Worm (Caenorhabditis elegans) whole organism, L1 larva: ENCODE measurements around the gene nhr-179.

ENCODE experiments used
- C04F5.9 ChIP-seq: sonication (generic microtip); optimal IDR thresholded peaks from 2 replicates; lab custom pipeline; 2016; ENCODE audit warnings: missing genetic modification characterization, missing compliant biosample characterization
- C34B4.2 ChIP-seq: sonication (generic microtip); optimal IDR thresholded peaks from 2 replicates; lab custom pipeline; 2017; ENCODE audit warnings: mild to moderate bottlenecking, missing genetic modification characterization, missing compliant biosample characterization
- F16B12.6 ChIP-seq: fragments of 150-350 bp; optimal IDR thresholded peaks from 2 replicates; lab custom pipeline; 2014; ENCODE audit warnings: missing biosample characterization, missing genetic modification characterization
- Y116A8C.19 ChIP-seq: sonication (generic microtip); optimal IDR thresholded peaks from 2 replicates; lab custom pipeline; 2016; ENCODE audit warnings: missing compliant biosample characterization, missing genetic modification characterization, borderline replicate concordance
- ceh-88 ChIP-seq: fragments of 200-800 bp; sonication (Bioruptor generic); IDR thresholded peaks from 2 replicates; pipeline ENCODE4 v1.3.6; 2022; ENCODE audit warnings: missing genetic modification characterization, missing compliant biosample characterization
- ces-1 ChIP-seq: fragments of 150-350 bp; optimal IDR thresholded peaks from 2 replicates; lab custom pipeline; 2014; ENCODE audit warnings: missing biosample characterization, missing genetic modification reagents, missing genetic modification characterization
- dsc-1 ChIP-seq: sonication (generic microtip); optimal IDR thresholded peaks from 2 replicates; lab custom pipeline; 2016; ENCODE audit warnings: mild to moderate bottlenecking, missing genetic modification characterization, missing compliant biosample characterization
- efl-1 ChIP-seq, 4 experiments: fragments of 150-350 bp; optimal IDR thresholded peaks in 3 of 4; peaks in 1 of 4; 1 replicate in 1 of 4; 2 replicates in 3 of 4; lab custom pipeline; 2014; ENCODE audit warnings: missing biosample characterization in 2 of 4, missing genetic modification characterization in 2 of 4, missing genetic modification reagents in 2 of 4
- egl-13 ChIP-seq: sonication (generic microtip); optimal IDR thresholded peaks from 2 replicates; lab custom pipeline; 2016; ENCODE audit warnings: missing genotype, missing genetic modification reagents, missing genetic modification characterization, missing compliant biosample characterization
- egl-27 ChIP-seq, 2 experiments: fragments of 150-350 bp in 1 of 2; sonication (generic microtip); optimal IDR thresholded peaks; 3 replicates each; lab custom pipeline; 2017 to 2018; ENCODE audit warnings: missing biosample characterization in 2 of 2, missing genetic modification characterization in 2 of 2, missing genetic modification reagents in 2 of 2
- elt-2 ChIP-seq: sonication (generic microtip); optimal IDR thresholded peaks from 2 replicates; lab custom pipeline; 2016; ENCODE audit warnings: missing genetic modification characterization, mild to moderate bottlenecking, inconsistent platforms, missing compliant biosample characterization, missing genetic modification reagents
- ets-5 ChIP-seq: fragments of 200-800 bp; sonication (Bioruptor generic); IDR thresholded peaks from 2 replicates; pipeline ENCODE4 v1.3.6; 2022; ENCODE audit warnings: missing genetic modification characterization, missing compliant biosample characterization
- fos-1 ChIP-seq: fragments of 150-350 bp; optimal IDR thresholded peaks from 2 replicates; lab custom pipeline; 2014; ENCODE audit warnings: missing biosample characterization, missing genetic modification characterization
- grh-1 ChIP-seq: fragments of 200-800 bp; sonication (Bioruptor generic); IDR thresholded peaks from 2 replicates; pipeline ENCODE4 v1.3.6; 2022; ENCODE audit warnings: missing genetic modification reagents, missing genetic modification characterization, missing compliant biosample characterization
- jun-1 ChIP-seq: fragments of 150-350 bp; optimal IDR thresholded peaks from 2 replicates; lab custom pipeline; 2014; ENCODE audit warnings: missing biosample characterization, missing genetic modification reagents, missing genetic modification characterization
- lin-35 ChIP-seq, 2 experiments: fragments of 150-350 bp; optimal IDR thresholded peaks; 2 replicates each; lab custom pipeline; 2014; ENCODE audit warnings: missing biosample characterization in 2 of 2, missing genetic modification characterization in 2 of 2, missing genetic modification reagents in 2 of 2
- lin-39 ChIP-seq: fragments of 150-350 bp; optimal IDR thresholded peaks from 2 replicates; lab custom pipeline; 2014; ENCODE audit warnings: missing biosample characterization, missing genetic modification reagents, missing genetic modification characterization
- lsy-2 ChIP-seq, 2 experiments: fragments of 150-350 bp; optimal IDR thresholded peaks; 2 replicates each; lab custom pipeline; 2014; ENCODE audit warnings: missing biosample characterization in 2 of 2, missing genetic modification characterization in 2 of 2
- mep-1 ChIP-seq: fragments of 150-350 bp; optimal IDR thresholded peaks from 2 replicates; lab custom pipeline; 2014; ENCODE audit warnings: missing biosample characterization, missing genetic modification characterization
- nhr-11 ChIP-seq: fragments of 150-350 bp; optimal IDR thresholded peaks from 2 replicates; lab custom pipeline; 2014; ENCODE audit warnings: missing biosample characterization, missing genetic modification characterization
- nhr-12 ChIP-seq: sonication (generic microtip); optimal IDR thresholded peaks from 2 replicates; lab custom pipeline; 2017; ENCODE audit warnings: missing biosample characterization, missing genetic modification characterization
- nhr-19 ChIP-seq: fragments of 200-800 bp; sonication (Bioruptor generic); conservative IDR thresholded peaks from 2 replicates; pipeline ENCODE4 v1.3.6; 2022; ENCODE audit warnings: missing genetic modification characterization, missing compliant biosample characterization
- nhr-20 ChIP-seq: sonication (generic microtip); optimal IDR thresholded peaks from 2 replicates; lab custom pipeline; 2016; ENCODE audit warnings: mild to moderate bottlenecking, missing genetic modification characterization, missing compliant biosample characterization
- nhr-47 ChIP-seq: sonication (generic microtip); optimal IDR thresholded peaks from 2 replicates; lab custom pipeline; 2016; ENCODE audit warnings: mild to moderate bottlenecking, missing genetic modification characterization, moderate library complexity, missing compliant biosample characterization
- nhr-71 ChIP-seq: sonication (generic microtip); optimal IDR thresholded peaks from 2 replicates; lab custom pipeline; 2016; ENCODE audit warnings: mild to moderate bottlenecking, missing genetic modification characterization, moderate library complexity, missing compliant biosample characterization
- nhr-76 ChIP-seq: sonication (generic microtip); optimal IDR thresholded peaks from 2 replicates; lab custom pipeline; 2017; ENCODE audit warnings: missing biosample characterization, missing genetic modification characterization
- nhr-77 ChIP-seq: fragments of 150-350 bp; optimal IDR thresholded peaks from 2 replicates; lab custom pipeline; 2014; ENCODE audit warnings: missing biosample characterization, missing genetic modification characterization
- nhr-85 ChIP-seq: sonication (generic microtip); peaks from one replicate; lab custom pipeline; 2016; ENCODE audit warnings: missing genetic modification characterization, inconsistent platforms, missing compliant biosample characterization
- skn-1 ChIP-seq: fragments of 150-350 bp; optimal IDR thresholded peaks from 2 replicates; lab custom pipeline; 2014; ENCODE audit warnings: missing biosample characterization, missing genetic modification characterization
- sox-4 ChIP-seq: sonication (generic microtip); optimal IDR thresholded peaks from 2 replicates; lab custom pipeline; 2016; ENCODE audit warnings: missing genetic modification characterization, missing compliant biosample characterization
- sptf-1 ChIP-seq: fragments of 150-350 bp; optimal IDR thresholded peaks from 2 replicates; lab custom pipeline; 2014; ENCODE audit warnings: missing biosample characterization, missing genetic modification characterization
- swsn-7 ChIP-seq: sonication (generic microtip); optimal IDR thresholded peaks from 2 replicates; lab custom pipeline; 2016; ENCODE audit warnings: missing genetic modification characterization, missing compliant biosample characterization
- unc-130 ChIP-seq: fragments of 150-350 bp; optimal IDR thresholded peaks from 2 replicates; lab custom pipeline; 2017; ENCODE audit warnings: missing biosample characterization, missing genetic modification characterization, inconsistent platforms
- unc-86 ChIP-seq: sonication (generic microtip); optimal IDR thresholded peaks from 2 replicates; lab custom pipeline; 2016; ENCODE audit warnings: missing genetic modification characterization, missing compliant biosample characterization
- xbp-1 ChIP-seq: sonication (generic microtip); optimal IDR thresholded peaks from 2 replicates; lab custom pipeline; 2016; ENCODE audit warnings: missing genetic modification characterization, missing compliant biosample characterization
- zip-4 ChIP-seq: fragments of 200-800 bp; sonication (Bioruptor generic); optimal IDR thresholded peaks from 2 replicates; lab custom pipeline; 2018; ENCODE audit warnings: mild to moderate bottlenecking, missing genetic modification characterization, moderate library complexity, missing compliant biosample characterization
- ztf-4 ChIP-seq: fragments of 150-350 bp; optimal IDR thresholded peaks from 2 replicates; lab custom pipeline; 2014; ENCODE audit warnings: missing biosample characterization, missing genetic modification characterization

nhr-179 gene

DNA sequence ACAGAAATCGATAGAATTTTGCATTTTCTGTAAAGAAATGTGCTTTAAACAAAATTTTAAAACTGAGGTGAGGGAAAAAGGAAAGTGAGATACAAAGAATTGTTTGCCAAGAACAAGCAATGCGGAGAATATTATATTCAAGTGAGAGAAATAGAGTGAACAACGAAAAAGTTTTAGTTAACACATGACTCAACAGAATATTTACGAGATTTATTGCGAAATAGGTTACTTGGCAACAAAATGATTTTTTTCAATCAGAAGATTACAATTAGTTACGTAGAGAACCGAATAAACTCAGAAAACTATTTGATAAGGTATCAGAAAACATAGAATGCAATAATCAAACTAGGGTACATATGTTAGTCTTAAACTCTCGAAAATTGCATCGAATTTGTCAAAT lies 2.8 kb upstream of the nhr-179 start, which contains the start of gene nhr-117:
Gene nhr-117 (minus strand): TSS at position 27 of the 400 bp plus-strand sequence.
- no peak for TF ChIP-seq sptf-1 (tag; lab: Kevin White, UChicago)
- no peak for TF ChIP-seq ceh-88 (GFP tag; lab: Robert Waterston, UW)
- TF ChIP-seq nhr-71 (tag; lab: Kevin White, UChicago), result peak; percentile 27
- peak; percentile 67 for TF ChIP-seq zip-4
- peak; percentile 2 for TF ChIP-seq nhr-20
- TF ChIP-seq lsy-2 (tag; optimal IDR thresholded peaks at IDR 0.05; lab: Kevin White, UChicago), result peak in 1 of 2 experiments; percentile 1
- peak in 1 of 2 experiments; percentile 14 for TF ChIP-seq lin-35 (GFP tag; optimal IDR thresholded peaks at IDR 0.05; lab: Kevin White, UChicago)
- no peak for TF ChIP-seq efl-1 (optimal IDR thresholded peaks at IDR 0.05; lab: Kevin White, UChicago)
- peak in 1 of 2 experiments; percentile 81 for TF ChIP-seq efl-1 (GFP tag; optimal IDR thresholded peaks at IDR 0.05 in 1 of 2; lab: Kevin White, UChicago)
- no peak for TF ChIP-seq F16B12.6 (tag; lab: Kevin White, UChicago)
- TF ChIP-seq skn-1 (tag; lab: Kevin White, UChicago), result peak; percentile 40

DNA sequence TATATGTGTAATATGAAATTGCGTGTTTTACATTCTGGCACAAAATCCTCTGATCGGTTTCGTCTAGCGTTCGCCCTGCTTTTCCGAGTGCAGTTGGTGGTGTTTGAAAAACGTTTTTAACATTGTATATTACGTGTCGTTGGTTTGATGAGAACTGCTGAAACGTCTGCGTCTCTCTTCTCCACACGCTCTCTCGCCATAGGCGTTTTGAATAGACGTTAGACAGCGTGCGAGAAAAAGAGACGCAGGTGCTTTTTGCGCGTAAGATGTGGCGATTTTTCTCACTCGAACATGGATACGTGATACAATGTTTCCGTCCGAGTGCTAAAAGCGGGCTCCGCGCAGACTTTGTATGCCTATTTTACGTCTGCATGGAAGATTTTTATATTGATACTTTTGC lies 1.9 kb upstream of the nhr-179 start:
- TF ChIP-seq zip-4 (no peak), ets-5 (GFP tag; lab: Robert Waterston, UW) (no peak), xbp-1 (tag; lab: Kevin White, UChicago) (no peak), dsc-1 (tag; lab: Kevin White, UChicago) (no peak), nhr-76 (tag; lab: Kevin White, UChicago) (no peak), C34B4.2 (tag; lab: Kevin White, UChicago) (no peak), grh-1 (GFP tag; lab: Robert Waterston, UW) (no peak)

DNA sequence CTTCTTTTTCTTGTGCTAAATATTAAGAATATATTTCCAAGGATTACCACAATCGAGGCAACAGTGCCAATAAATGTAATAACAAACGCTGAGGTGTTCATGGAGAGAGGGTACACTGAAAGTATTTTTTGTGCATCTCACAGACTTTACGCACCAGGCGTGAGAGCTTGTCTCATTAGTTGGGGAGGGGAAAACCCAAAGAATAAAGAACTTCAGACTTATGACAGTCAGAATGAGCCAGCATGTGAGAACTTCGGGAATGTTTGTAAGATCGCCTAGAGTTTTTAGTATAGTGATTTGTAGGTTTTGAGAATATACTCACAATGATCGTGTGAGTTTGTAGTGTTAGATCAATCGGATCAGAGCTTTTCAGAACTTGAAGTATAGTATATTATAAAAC lies 3.9 kb downstream of the nhr-179 start, which contains the start of gene srbc-41:
Gene srbc-41 (minus strand): TSS at position 101 of the 400 bp plus-strand sequence.
- no peak for TF ChIP-seq nhr-12 (tag; lab: Kevin White, UChicago)
- no peak for TF ChIP-seq unc-86 (tag; lab: Kevin White, UChicago)
- TF ChIP-seq efl-1 (optimal IDR thresholded peaks at IDR 0.05; lab: Kevin White, UChicago), result no peak
- no peak for TF ChIP-seq efl-1 (GFP tag; optimal IDR thresholded peaks at IDR 0.05 in 1 of 2; lab: Kevin White, UChicago)
- no peak for TF ChIP-seq egl-27 (tag; optimal IDR thresholded peaks at IDR 0.05; lab: Kevin White, UChicago)
- TF ChIP-seq Y116A8C.19 (tag; lab: Kevin White, UChicago), result no peak
- TF ChIP-seq ces-1 (GFP tag; lab: Kevin White, UChicago), result no peak
- no peak for TF ChIP-seq nhr-11
- no peak for TF ChIP-seq C04F5.9
- no peak for TF ChIP-seq nhr-19 (GFP tag; lab: Robert Waterston, UW)
- no peak for TF ChIP-seq swsn-7 (tag; lab: Kevin White, UChicago)
- no peak for TF ChIP-seq nhr-85 (tag; lab: Kevin White, UChicago)
- no peak for TF ChIP-seq xbp-1 (tag; lab: Kevin White, UChicago)
- no peak for TF ChIP-seq nhr-47
- TF ChIP-seq jun-1 (tag; lab: Kevin White, UChicago), result no peak
- no peak for TF ChIP-seq zip-4
- no peak for TF ChIP-seq sox-4 (tag; lab: Kevin White, UChicago)
- no peak for TF ChIP-seq nhr-77 (tag; lab: Kevin White, UChicago)
- no peak for TF ChIP-seq unc-130

DNA sequence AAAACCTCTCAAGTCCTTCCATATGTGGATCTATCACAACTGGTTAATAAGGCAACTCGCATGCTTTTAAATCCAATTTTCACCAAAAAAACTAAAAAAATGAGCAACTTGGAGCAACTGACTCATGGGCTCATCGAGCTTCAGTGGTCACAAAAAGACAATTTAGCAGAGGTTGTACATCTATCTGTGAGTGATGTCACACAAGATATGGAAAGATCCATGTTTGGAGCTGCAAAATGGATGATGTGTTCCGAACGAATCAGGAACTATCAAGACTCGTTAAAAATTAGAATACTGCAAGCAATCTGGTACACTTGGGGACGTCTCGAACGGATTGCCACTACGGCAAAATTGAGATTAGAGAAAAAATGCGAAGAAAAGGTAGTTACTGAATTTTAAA lies 7.1 kb downstream of the nhr-179 start:
- TF ChIP-seq F16B12.6 (tag; lab: Kevin White, UChicago), result no peak
- no peak for TF ChIP-seq grh-1 (GFP tag; lab: Robert Waterston, UW)
- no peak for TF ChIP-seq mep-1 (tag; lab: Kevin White, UChicago)
- no peak for TF ChIP-seq fos-1 (tag; lab: Kevin White, UChicago)
- no peak for TF ChIP-seq elt-2
- TF ChIP-seq ztf-4 (tag; lab: Kevin White, UChicago), result no peak
- no peak for TF ChIP-seq ces-1 (GFP tag; lab: Kevin White, UChicago)
- TF ChIP-seq ets-5 (GFP tag; lab: Robert Waterston, UW), result no peak
- no peak for TF ChIP-seq nhr-19 (GFP tag; lab: Robert Waterston, UW)
- TF ChIP-seq nhr-76 (tag; lab: Kevin White, UChicago), result no peak
- no peak for TF ChIP-seq egl-13 (tag; lab: Kevin White, UChicago)
- no peak for TF ChIP-seq unc-86 (tag; lab: Kevin White, UChicago)
- no peak for TF ChIP-seq swsn-7 (tag; lab: Kevin White, UChicago)
- TF ChIP-seq lin-39 (tag; lab: Kevin White, UChicago), result no peak
- TF ChIP-seq, all 84 proteins: peak for 0
